Fruit fly (Drosophila melanogaster): ENCODE measurements around the gene CG32206.

Gene CG32206

dm6 chr3L:19329499-19329898, 83.2 kb downstream of the CG32206 start (continued):
- TF ChIP-seq CG11762 (GFP tag; optimal IDR thresholded peaks at IDR 0.05; ENCODE audit: insufficient read depth) = no peak
- no peak for TF ChIP-seq Hr39 (GFP tag; optimal IDR thresholded peaks at IDR 0.05)
- TF ChIP-seq spab (GFP tag; optimal IDR thresholded peaks at IDR 0.05) = no peak
- TF ChIP-seq eg (GFP tag; IDR thresholded peaks at IDR 0.05) = peak; percentile 80
- no peak for TF ChIP-seq Ets96B (tag; optimal IDR thresholded peaks at IDR 0.05)
- TF ChIP-seq Lpt (GFP tag; optimal IDR thresholded peaks at IDR 0.05) = peak; percentile 66
- no peak for TF ChIP-seq fd59A (GFP tag; optimal IDR thresholded peaks at IDR 0.05)
- no peak for TF ChIP-seq Eip93F (GFP tag; optimal IDR thresholded peaks at IDR 0.05)
- TF ChIP-seq esn (GFP tag; optimal IDR thresholded peaks at IDR 0.05) = no peak
- TF ChIP-seq CG15336 (GFP tag; IDR thresholded peaks at IDR 0.05) = peak; percentile 82
- peak; percentile 77 for TF ChIP-seq CG8119 (GFP tag; IDR thresholded peaks at IDR 0.05)
- TF ChIP-seq acj6 (GFP tag; optimal IDR thresholded peaks at IDR 0.05) = peak; percentile 22

- TF ChIP-seq vri (GFP tag; optimal IDR thresholded peaks at IDR 0.05) = no peak
- no peak for TF ChIP-seq CG8319 (GFP tag; optimal IDR thresholded peaks at IDR 0.05)
- TF ChIP-seq Sox14 (GFP tag; optimal IDR thresholded peaks at IDR 0.05) = no peak
- TF ChIP-seq topi (GFP tag; optimal IDR thresholded peaks at IDR 0.05) = no peak
- TF ChIP-seq fd59A (GFP tag; optimal IDR thresholded peaks at IDR 0.05) = no peak
Measured at dm6 chr3L:19328076-19328475, 84.6 kb downstream of the CG32206 start.

- TF ChIP-seq CG32006 (GFP tag; optimal IDR thresholded peaks at IDR 0.05) (no peak), Hr4 (GFP tag; optimal IDR thresholded peaks at IDR 0.05) (no peak), CG10631 (GFP tag; optimal IDR thresholded peaks at IDR 0.05) (no peak), Sox15 (GFP tag; optimal IDR thresholded peaks at IDR 0.05) (no peak), CG6792 (GFP tag; optimal IDR thresholded peaks at IDR 0.05) (no peak), achi (GFP tag; optimal IDR thresholded peaks at IDR 0.05) (no peak), CG11762 (GFP tag; optimal IDR thresholded peaks at IDR 0.05; ENCODE audit: insufficient read depth) (no peak), Smox (GFP tag; optimal IDR thresholded peaks at IDR 0.05) (no peak), salr (GFP tag; optimal IDR thresholded peaks at IDR 0.05) (no peak), OdsH (GFP tag; optimal IDR thresholded peaks at IDR 0.05) (no peak), Sox102F (GFP tag; optimal IDR thresholded peaks at IDR 0.05) (no peak), topi (GFP tag; optimal IDR thresholded peaks at IDR 0.05) (no peak), CG8319 (GFP tag; optimal IDR thresholded peaks at IDR 0.05) (no peak), Met (GFP tag; optimal IDR thresholded peaks at IDR 0.05) (no peak), CG7368 (GFP tag; optimal IDR thresholded peaks at IDR 0.05) (no peak)
Measured at dm6 chr3L:19327223-19327622, 85.5 kb downstream of the CG32206 start.

- TF ChIP-seq CG6792 (GFP tag; optimal IDR thresholded peaks at IDR 0.05) (no peak), Smox (GFP tag; optimal IDR thresholded peaks at IDR 0.05) (no peak), achi (GFP tag; optimal IDR thresholded peaks at IDR 0.05) (peak; percentile 44), Met (GFP tag; optimal IDR thresholded peaks at IDR 0.05) (no peak), CG15336 (GFP tag; IDR thresholded peaks at IDR 0.05) (peak; percentile 86), net (GFP tag; optimal IDR thresholded peaks at IDR 0.05) (peak; percentile 27), dac (GFP tag; optimal IDR thresholded peaks at IDR 0.05) (peak; percentile 15), CG34406 (GFP tag; optimal IDR thresholded peaks at IDR 0.05) (no peak), eg (GFP tag; IDR thresholded peaks at IDR 0.05) (peak; percentile 87), salr (GFP tag; optimal IDR thresholded peaks at IDR 0.05) (peak in 1 of 2 experiments; percentile 18), dsx (GFP tag; optimal IDR thresholded peaks at IDR 0.05; ENCODE audit: poor library complexity, severe bottlenecking) (no peak), spab (GFP tag; optimal IDR thresholded peaks at IDR 0.05) (no peak), svp (GFP tag) (no peak), Sox15 (GFP tag; optimal IDR thresholded peaks at IDR 0.05) (no peak), Sox14 (GFP tag; optimal IDR thresholded peaks at IDR 0.05) (peak; percentile 2), CG11762 (GFP tag; optimal IDR thresholded peaks at IDR 0.05; ENCODE audit: insufficient read depth) (no peak), Ets21C (GFP tag; optimal IDR thresholded peaks at IDR 0.05) (no peak), CG32006 (GFP tag; optimal IDR thresholded peaks at IDR 0.05) (peak; percentile 77), CG10631 (GFP tag; optimal IDR thresholded peaks at IDR 0.05) (peak; percentile 45), Hr39 (GFP tag; optimal IDR thresholded peaks at IDR 0.05) (no peak), CG8119 (GFP tag; IDR thresholded peaks at IDR 0.05) (peak; percentile 78), Eip93F (GFP tag; optimal IDR thresholded peaks at IDR 0.05) (no peak), esn (GFP tag; optimal IDR thresholded peaks at IDR 0.05) (no peak), CG3919 (GFP tag; optimal IDR thresholded peaks at IDR 0.05) (peak; percentile 48), CG10669 (GFP tag; optimal IDR thresholded peaks at IDR 0.05) (no peak), Hr4 (GFP tag; optimal IDR thresholded peaks at IDR 0.05) (peak; percentile 80), CG3032 (tag; optimal IDR thresholded peaks at IDR 0.05) (no peak), Eip75B (GFP tag; optimal IDR thresholded peaks at IDR 0.05) (no peak), ss (GFP tag; optimal IDR thresholded peaks at IDR 0.05) (no peak), CG7368 (GFP tag; optimal IDR thresholded peaks at IDR 0.05) (no peak), fd59A (GFP tag; optimal IDR thresholded peaks at IDR 0.05) (no peak), CG16779 (tag; optimal IDR thresholded peaks at IDR 0.05) (no peak), pdm3 (GFP tag; optimal IDR thresholded peaks at IDR 0.05) (peak; percentile 36), Hr38 (GFP tag; optimal IDR thresholded peaks at IDR 0.05) (no peak), fd85E (GFP tag; optimal IDR thresholded peaks at IDR 0.05) (no peak)
Measured at dm6 chr3L:19326029-19326428, 86.7 kb downstream of the CG32206 start.

Measured in whole organism, prepupa.